Worm (Caenorhabditis elegans): ENCODE data around the gene dlc-1.

DNA sequence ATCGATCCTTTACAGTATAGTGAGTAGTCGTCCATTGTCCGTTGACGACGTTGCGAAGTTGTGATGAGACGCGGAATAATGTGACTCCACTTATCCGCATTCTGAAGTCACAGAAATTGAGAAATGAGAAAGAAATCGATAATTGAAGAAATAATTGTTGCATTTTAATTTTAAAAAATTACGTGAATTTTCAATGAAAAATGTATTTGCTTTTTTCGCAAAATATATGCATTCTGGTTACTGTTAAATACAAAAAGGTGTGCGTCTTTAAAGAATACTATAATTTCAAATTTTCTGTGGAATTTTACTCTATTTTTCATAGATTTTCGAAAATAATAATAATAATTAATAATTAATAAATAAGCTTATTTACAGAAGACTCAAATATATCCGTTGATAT, 16.8 kb downstream of the dlc-1 start, which contains the start of gene let-721:
- TF ChIP-seq unc-62 (GFP tag; optimal IDR thresholded peaks at IDR 0.05) (no peak), lsy-12 (tag; optimal IDR thresholded peaks at IDR 0.05) (no peak), ztf-4 (tag; optimal IDR thresholded peaks at IDR 0.05) (no peak), egl-27 (tag; optimal IDR thresholded peaks at IDR 0.05) (no peak)

Data from whole organism, L3 larva.